Fruit fly (Drosophila melanogaster) whole organism, prepupa: ENCODE data around the gene CG2865.

Experiments
- CG15336 ChIP-seq: fragments of 200-800 bp; sonication (Bioruptor generic); IDR thresholded peaks from 2 replicates; pipeline ENCODE4 v1.3.6; 2022; ENCODE audit warnings: missing biosample characterization, missing genetic modification characterization
- Gug ChIP-seq: fragments of 200-800 bp; sonication (Bioruptor generic); IDR thresholded peaks from 2 replicates; pipeline ENCODE4 v1.3.6; 2022; ENCODE audit warnings: missing biosample characterization, missing genetic modification characterization
- Smox ChIP-seq: fragments of 200-800 bp; sonication (Bioruptor generic); optimal IDR thresholded peaks from 3 replicates; lab custom pipeline; 2016; ENCODE audit warnings: missing biosample characterization, missing genetic modification characterization
- dac ChIP-seq: fragments of 200-800 bp; sonication (Bioruptor generic); optimal IDR thresholded peaks from 2 replicates; lab custom pipeline; 2017; ENCODE audit warnings: missing biosample characterization, mild to moderate bottlenecking, missing genetic modification characterization
- fd85E ChIP-seq: fragments of 200-800 bp; sonication (Bioruptor generic); optimal IDR thresholded peaks from 3 replicates; lab custom pipeline; 2016; ENCODE audit warnings: missing biosample characterization, missing genetic modification characterization

DNA sequence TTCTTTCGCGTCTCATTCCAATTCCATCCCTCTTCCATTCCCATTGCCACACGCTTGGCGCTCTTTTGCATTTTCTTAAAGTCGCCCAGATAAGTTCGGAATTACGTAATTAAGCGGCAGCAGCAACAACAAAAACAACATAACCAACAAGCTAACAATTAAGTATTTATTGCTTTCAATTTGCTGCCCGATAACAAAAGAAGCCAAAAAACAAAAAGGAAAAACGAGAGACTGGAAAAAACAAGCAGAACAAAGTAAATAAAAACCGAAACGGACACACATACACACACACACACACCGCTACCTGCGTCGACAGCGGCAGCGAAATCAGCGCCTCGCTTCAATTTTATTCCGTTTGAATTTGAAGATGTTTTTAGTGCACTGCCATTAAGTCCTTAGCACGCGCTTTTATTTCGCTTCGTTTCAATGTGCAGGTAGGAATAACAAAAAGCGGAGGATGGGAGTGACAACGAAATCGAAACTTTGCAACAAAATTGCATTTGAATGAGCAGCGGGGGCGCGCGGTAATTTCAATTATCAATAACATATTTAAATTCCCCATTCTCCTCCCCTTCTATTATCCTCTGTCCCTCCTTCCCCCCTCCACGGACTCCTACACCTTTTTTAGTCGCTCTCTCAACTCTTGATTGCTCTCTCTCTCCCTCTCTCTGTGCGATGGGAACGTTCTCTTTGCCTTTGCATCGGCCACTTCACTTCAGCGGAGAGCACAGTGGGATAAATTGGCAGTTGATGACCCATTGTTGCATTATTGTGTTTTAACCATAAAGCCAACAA, 2.4 kb upstream of the CG2865 start, which contains the start of gene Raf:
- TF ChIP-seq CG15336 (GFP tag; lab: Robert Waterston, UW) (no peak), dac (GFP tag; lab: Kevin White, UChicago) (no peak), fd85E (GFP tag; lab: Kevin White, UChicago) (no peak), Gug (GFP tag; lab: Robert Waterston, UW) (no peak; the same call in 1 of the 2 replicates), Smox (no peak)
